Fruit fly (Drosophila melanogaster): ENCODE results near the gene 14-3-3epsilon.

- TF ChIP-seq CG8478 (optimal IDR thresholded peaks at IDR 0.05) (no peak), CTCF (optimal IDR thresholded peaks at IDR 0.05) (no peak)
Measured at dm6 chr3R:18277406-18277805, 35.1 kb downstream of the 14-3-3epsilon start.

Measured in S2 (cell line).